Worm (Caenorhabditis elegans) whole organism, mixed stage, embryonic: Measurements from ENCODE around the gene C27H5.6.

Experiments used
- M03D4.4 ChIP-seq: sonication (generic microtip); optimal IDR thresholded peaks from 2 replicates; lab custom pipeline; 2017; ENCODE audit warnings: mild to moderate bottlenecking, missing genetic modification characterization, missing compliant biosample characterization
- bed-3 ChIP-seq: fragments of 200-800 bp; sonication (Bioruptor generic); optimal IDR thresholded peaks from 3 replicates; lab custom pipeline; 2018; ENCODE audit warnings: mild to moderate bottlenecking, missing genetic modification characterization, moderate library complexity, missing compliant biosample characterization
- blmp-1 ChIP-seq: fragments of 150-350 bp; optimal IDR thresholded peaks from 2 replicates; lab custom pipeline; 2014; ENCODE audit warnings: missing biosample characterization, missing genetic modification characterization
- ceh-43 ChIP-seq: fragments of 200-800 bp; sonication (Bioruptor generic); optimal IDR thresholded peaks from 2 replicates; lab custom pipeline; 2018; ENCODE audit warnings: mild to moderate bottlenecking, missing genetic modification characterization, moderate library complexity, missing compliant biosample characterization
- ceh-83 ChIP-seq: fragments of 200-800 bp; sonication (Bioruptor generic); optimal IDR thresholded peaks from 2 replicates; lab custom pipeline; 2018; ENCODE audit warnings: mild to moderate bottlenecking, missing genetic modification characterization, missing compliant biosample characterization
- ces-1 ChIP-seq: fragments of 150-350 bp; optimal IDR thresholded peaks from 2 replicates; lab custom pipeline; 2014; ENCODE audit warnings: missing biosample characterization, missing genetic modification reagents, missing genetic modification characterization
- cnd-1 ChIP-seq: fragments of 200-800 bp; sonication (Bioruptor generic); optimal IDR thresholded peaks from 2 replicates; lab custom pipeline; 2018; ENCODE audit warnings: mild to moderate bottlenecking, missing genetic modification characterization, missing compliant biosample characterization
- drap-1 ChIP-seq: fragments of 200-800 bp; sonication (Bioruptor generic); optimal IDR thresholded peaks from 3 replicates; lab custom pipeline; 2018; ENCODE audit warnings: mild to moderate bottlenecking, missing genetic modification characterization, missing compliant biosample characterization
- elt-1 ChIP-seq: sonication (generic microtip); optimal IDR thresholded peaks from 2 replicates; lab custom pipeline; 2017; ENCODE audit warnings: missing genetic modification characterization, mild to moderate bottlenecking, missing compliant biosample characterization, antibody characterized with exemption, moderate library complexity, borderline replicate concordance; ENCODE audit not compliant: insufficient read depth
- elt-3 ChIP-seq: fragments of 150-350 bp; optimal IDR thresholded peaks from 2 replicates; lab custom pipeline; 2014; ENCODE audit warnings: missing biosample characterization, missing genetic modification characterization
- flh-1 ChIP-seq: fragments of 200-800 bp; sonication (Bioruptor generic); optimal IDR thresholded peaks from 2 replicates; lab custom pipeline; 2018; ENCODE audit warnings: mild to moderate bottlenecking, missing genetic modification characterization, moderate library complexity, missing compliant biosample characterization
- ham-2 ChIP-seq: fragments of 200-800 bp; sonication (Bioruptor generic); optimal IDR thresholded peaks from 2 replicates; lab custom pipeline; 2018; ENCODE audit warnings: mild to moderate bottlenecking, missing genetic modification characterization, missing compliant biosample characterization
- hlh-1 ChIP-seq: fragments of 150-350 bp; optimal IDR thresholded peaks from 2 replicates; lab custom pipeline; 2014; ENCODE audit warnings: missing biosample characterization, missing genetic modification reagents, missing genetic modification characterization
- lin-13 ChIP-seq: fragments of 150-350 bp; optimal IDR thresholded peaks from 2 replicates; lab custom pipeline; 2014; ENCODE audit warnings: missing biosample characterization, missing genetic modification characterization
- lsy-2 ChIP-seq: fragments of 150-350 bp; optimal IDR thresholded peaks from 2 replicates; lab custom pipeline; 2014; ENCODE audit warnings: missing biosample characterization, missing genetic modification characterization
- mab-5 ChIP-seq: fragments of 150-350 bp; optimal IDR thresholded peaks from 2 replicates; lab custom pipeline; 2014; ENCODE audit warnings: missing biosample characterization, missing genetic modification characterization
- mep-1 ChIP-seq: fragments of 150-350 bp; optimal IDR thresholded peaks from 2 replicates; lab custom pipeline; 2017; ENCODE audit warnings: missing biosample characterization, missing genetic modification reagents, missing genetic modification characterization, inconsistent platforms
- mls-2 ChIP-seq: sonication (generic microtip); optimal IDR thresholded peaks from 2 replicates; lab custom pipeline; 2016; ENCODE audit warnings: mild to moderate bottlenecking, missing genetic modification characterization, moderate library complexity, missing compliant biosample characterization
- nhr-12 ChIP-seq: fragments of 150-350 bp; optimal IDR thresholded peaks from 2 replicates; lab custom pipeline; 2014; ENCODE audit warnings: missing biosample characterization, missing genetic modification characterization
- nhr-2 ChIP-seq: fragments of 150-350 bp; optimal IDR thresholded peaks from 2 replicates; lab custom pipeline; 2014; ENCODE audit warnings: missing biosample characterization, missing genetic modification characterization
- nhr-237 ChIP-seq: fragments of 150-350 bp; optimal IDR thresholded peaks from 2 replicates; lab custom pipeline; 2014; ENCODE audit warnings: missing biosample characterization, missing genetic modification characterization
- nhr-28 ChIP-seq: fragments of 150-350 bp; optimal IDR thresholded peaks from 2 replicates; lab custom pipeline; 2014; ENCODE audit warnings: missing biosample characterization, missing genetic modification characterization
- nhr-76 ChIP-seq: sonication (generic microtip); optimal IDR thresholded peaks from 2 replicates; lab custom pipeline; 2017; ENCODE audit warnings: missing biosample characterization, missing genetic modification characterization
- pha-4 ChIP-seq: fragments of 150-350 bp; optimal IDR thresholded peaks from 2 replicates; lab custom pipeline; 2018; ENCODE audit warnings: missing biosample characterization, missing genetic modification reagents, missing genetic modification characterization
- sem-2 ChIP-seq: fragments of 200-800 bp; sonication (Bioruptor generic); optimal IDR thresholded peaks from 2 replicates; lab custom pipeline; 2018; ENCODE audit warnings: mild to moderate bottlenecking, missing genetic modification characterization, missing compliant biosample characterization
- snpc-4 ChIP-seq: fragments of 150-350 bp; optimal IDR thresholded peaks from 2 replicates; lab custom pipeline; 2014; ENCODE audit warnings: missing biosample characterization, missing genetic modification characterization
- sptf-1 ChIP-seq: sonication (generic microtip); optimal IDR thresholded peaks from 2 replicates; lab custom pipeline; 2017; ENCODE audit warnings: mild to moderate bottlenecking, missing genetic modification characterization, moderate library complexity, missing compliant biosample characterization
- tbx-8 ChIP-seq: fragments of 200-800 bp; sonication (Bioruptor generic); optimal IDR thresholded peaks from 2 replicates; lab custom pipeline; 2018; ENCODE audit warnings: mild to moderate bottlenecking, missing genetic modification characterization, moderate library complexity, missing compliant biosample characterization
- unc-120 ChIP-seq: sonication (generic microtip); optimal IDR thresholded peaks from 2 replicates; lab custom pipeline; 2017; ENCODE audit warnings: missing genetic modification characterization, missing compliant biosample characterization; ENCODE audit not compliant: poor library complexity, severe bottlenecking
- unc-39 ChIP-seq: fragments of 150-350 bp; optimal IDR thresholded peaks from 2 replicates; lab custom pipeline; 2014; ENCODE audit warnings: missing biosample characterization, missing genetic modification characterization
- unc-62 ChIP-seq: fragments of 150-350 bp; optimal IDR thresholded peaks from 2 replicates; lab custom pipeline; 2014; ENCODE audit warnings: missing biosample characterization, missing genetic modification reagents, missing genetic modification characterization
- zip-8 ChIP-seq: fragments of 150-350 bp; optimal IDR thresholded peaks from 2 replicates; lab custom pipeline; 2014; ENCODE audit warnings: missing biosample characterization, missing genetic modification characterization
- ztf-11 ChIP-seq: fragments of 150-350 bp; optimal IDR thresholded peaks from 2 replicates; lab custom pipeline; 2014; ENCODE audit warnings: missing biosample characterization, missing genetic modification characterization

The C27H5.6 gene

DNA sequence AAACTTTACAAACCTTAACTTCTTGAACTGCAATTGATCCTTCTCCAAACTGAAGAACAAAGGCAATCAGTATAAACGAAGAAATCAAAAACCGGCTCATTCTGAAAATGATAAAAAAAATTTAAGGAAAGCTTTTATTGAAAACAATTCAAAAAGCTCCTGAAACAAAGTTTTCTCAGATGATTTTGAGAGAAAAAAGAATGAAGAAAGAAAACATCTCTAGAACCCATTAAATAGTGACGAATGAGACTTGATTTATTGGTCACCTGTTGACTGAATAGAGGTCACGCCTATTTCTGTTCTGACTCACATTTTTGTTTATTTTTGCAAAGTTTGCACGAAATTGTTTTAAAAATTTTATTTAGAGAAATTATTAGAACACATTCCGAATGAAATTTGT lies 24.3 kb upstream of the C27H5.6 start, which contains the start of gene E04F6.8:
Gene E04F6.8 (minus strand): TSS at position 101 of the 400 bp plus-strand sequence.
- TF ChIP-seq drap-1 (GFP tag; lab: Kevin White, UChicago) (no peak), lsy-2 (tag; lab: Kevin White, UChicago) (no peak), nhr-76 (tag; lab: Kevin White, UChicago) (no peak), zip-8 (tag; lab: Kevin White, UChicago) (no peak), nhr-2 (no peak), nhr-237 (no peak), bed-3 (GFP tag; lab: Kevin White, UChicago) (no peak), ceh-83 (no peak), blmp-1 (tag; lab: Kevin White, UChicago) (no peak), ces-1 (GFP tag; lab: Kevin White, UChicago) (no peak), sem-2 (GFP tag; lab: Kevin White, UChicago) (no peak), lin-13 (no peak), elt-3 (tag; lab: Kevin White, UChicago) (no peak), unc-62 (GFP tag; lab: Kevin White, UChicago) (no peak)

DNA sequence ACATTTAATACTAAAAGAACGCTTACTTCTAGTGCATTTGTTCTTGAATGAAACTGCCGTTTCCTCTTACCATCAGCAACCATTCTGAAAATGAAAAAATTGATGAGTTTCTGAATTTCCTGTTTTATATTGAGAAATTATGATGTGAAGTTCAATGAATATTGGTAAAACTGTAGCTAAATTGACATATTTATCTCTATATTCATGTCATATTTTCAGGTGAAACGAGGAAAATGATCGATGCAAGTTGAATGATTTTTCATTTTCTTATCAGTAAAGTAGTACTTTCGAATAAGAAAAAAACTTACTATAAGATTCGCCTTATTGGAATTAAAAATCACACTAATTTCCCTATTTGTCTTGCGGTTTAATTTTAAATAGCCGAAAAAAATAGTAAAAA lies 23.2 kb upstream of the C27H5.6 start, which contains the start of gene E04F6.15:
Gene E04F6.15 (minus strand): TSS at position 101 of the 400 bp plus-strand sequence.
- TF ChIP-seq ces-1 (GFP tag; lab: Kevin White, UChicago) (no peak), drap-1 (GFP tag; lab: Kevin White, UChicago) (no peak), cnd-1 (tag; lab: Kevin White, UChicago) (no peak), nhr-28 (tag; lab: Kevin White, UChicago) (no peak), M03D4.4 (tag; lab: Kevin White, UChicago) (no peak), sptf-1 (tag; lab: Kevin White, UChicago) (no peak), nhr-2 (no peak), nhr-237 (no peak), elt-1 (tag; lab: Kevin White, UChicago) (no peak), tbx-8 (GFP tag; lab: Kevin White, UChicago) (no peak)
- TF ChIP-seq, all 35 proteins: peak for 0

DNA sequence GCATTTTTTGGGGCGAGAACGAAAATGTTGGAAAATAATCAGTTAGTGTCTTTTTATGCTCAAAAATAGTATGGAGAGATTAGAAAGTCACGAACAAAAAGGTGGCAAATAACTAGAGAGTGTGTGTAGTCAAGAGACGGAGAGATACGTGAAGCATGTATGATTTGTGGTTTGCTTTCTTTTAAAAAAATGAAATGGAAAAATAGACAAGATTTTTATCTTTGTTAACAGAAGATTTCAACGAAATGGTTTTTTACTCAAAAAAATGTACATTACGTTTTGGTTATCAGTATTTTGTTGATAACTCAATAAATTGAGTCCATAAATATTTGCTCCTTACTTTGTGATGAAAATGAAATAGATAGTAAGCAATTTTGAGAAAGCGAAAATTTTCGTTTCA lies 21.2 kb upstream of the C27H5.6 start, which contains the start of gene dhs-7:
Gene dhs-7 (minus strand): TSS at position 277 of the 400 bp plus-strand sequence.
- TF ChIP-seq nhr-12 (tag; lab: Kevin White, UChicago) = no peak
- TF ChIP-seq ceh-83 = no peak
- no peak for TF ChIP-seq snpc-4 (tag; lab: Kevin White, UChicago)
- no peak for TF ChIP-seq sem-2 (GFP tag; lab: Kevin White, UChicago)
- no peak for TF ChIP-seq lin-13
- TF ChIP-seq mls-2 (tag; lab: Kevin White, UChicago) = no peak
- no peak for TF ChIP-seq zip-8 (tag; lab: Kevin White, UChicago)
- no peak for TF ChIP-seq flh-1 (GFP tag; lab: Kevin White, UChicago)
- TF ChIP-seq ztf-11 (tag; lab: Kevin White, UChicago) = no peak
- no peak for TF ChIP-seq bed-3 (GFP tag; lab: Kevin White, UChicago)
- no peak for TF ChIP-seq ces-1 (GFP tag; lab: Kevin White, UChicago)
- no peak for TF ChIP-seq mab-5 (tag; lab: Kevin White, UChicago)
- TF ChIP-seq elt-1 (tag; lab: Kevin White, UChicago) = no peak
- no peak for TF ChIP-seq ham-2 (GFP tag; lab: Kevin White, UChicago)
- TF ChIP-seq nhr-28 (tag; lab: Kevin White, UChicago) = no peak
- TF ChIP-seq pha-4 (tag; lab: Kevin White, UChicago) = no peak
- TF ChIP-seq drap-1 (GFP tag; lab: Kevin White, UChicago) = no peak
- TF ChIP-seq nhr-76 (tag; lab: Kevin White, UChicago) = no peak
- no peak for TF ChIP-seq cnd-1 (tag; lab: Kevin White, UChicago)

DNA sequence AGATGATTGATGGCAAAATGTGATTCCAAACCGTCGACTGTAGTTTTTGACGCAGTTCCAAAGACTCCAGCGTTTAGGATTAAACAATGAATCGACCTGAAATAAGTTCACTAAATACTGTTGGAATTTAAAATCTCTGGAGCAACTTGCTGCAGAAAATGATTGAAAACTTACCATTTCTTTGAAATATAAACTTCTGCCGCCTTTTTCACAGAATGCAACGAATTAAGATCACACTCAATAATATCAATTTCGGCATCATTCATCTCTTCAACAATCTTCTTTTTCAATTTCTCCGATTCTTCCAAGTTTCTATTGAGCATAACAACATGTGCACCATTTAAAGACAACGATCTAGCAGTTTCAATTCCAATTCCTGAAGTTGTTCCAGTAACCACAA lies 20.6 kb upstream of the C27H5.6 start:
- TF ChIP-seq flh-1 (GFP tag; lab: Kevin White, UChicago) (no peak), lsy-2 (tag; lab: Kevin White, UChicago) (no peak), unc-120 (no peak), ceh-43 (no peak), lin-13 (no peak), sem-2 (GFP tag; lab: Kevin White, UChicago) (no peak), elt-1 (tag; lab: Kevin White, UChicago) (no peak)
- TF ChIP-seq, all 35 proteins: peak for 0

DNA sequence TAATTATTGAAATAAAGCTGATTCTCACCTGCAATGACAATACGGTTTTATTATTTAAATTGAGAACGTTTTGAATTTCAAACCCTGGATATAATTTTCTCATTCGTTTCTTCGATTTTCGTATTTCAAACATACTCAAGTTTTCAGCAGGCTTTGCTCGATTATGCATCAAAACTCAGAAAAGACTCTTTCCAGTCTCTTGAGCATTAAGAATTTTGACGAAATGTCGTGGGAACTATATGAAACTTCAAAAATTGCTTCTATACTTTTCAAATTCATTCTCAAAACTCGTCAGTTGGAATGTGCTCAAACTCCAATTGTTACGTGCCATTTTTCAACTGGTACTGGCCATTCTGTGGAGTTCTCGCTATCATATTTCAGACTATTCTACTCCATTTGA lies 18.4 kb upstream of the C27H5.6 start, which contains the start of gene srd-59:
Gene srd-59 (plus strand): TSS at position 301 of the 400 bp plus-strand sequence.
- no peak for TF ChIP-seq hlh-1
- no peak for TF ChIP-seq elt-3 (tag; lab: Kevin White, UChicago)
- no peak for TF ChIP-seq mep-1
- no peak for TF ChIP-seq nhr-28 (tag; lab: Kevin White, UChicago)
- no peak for TF ChIP-seq tbx-8 (GFP tag; lab: Kevin White, UChicago)
- TF ChIP-seq unc-39 (tag; lab: Kevin White, UChicago) = no peak
- TF ChIP-seq ceh-83 = no peak
- TF ChIP-seq sptf-1 (tag; lab: Kevin White, UChicago) = no peak
